Worm (Caenorhabditis elegans): ENCODE measurements around the gene T21D12.7.

- no peak for TF ChIP-seq ztf-1 (GFP tag; conservative IDR thresholded peaks at IDR 0.05)
- TF ChIP-seq snpc-4 (tag; optimal IDR thresholded peaks at IDR 0.05) = no peak
- TF ChIP-seq mab-5 (tag; optimal IDR thresholded peaks at IDR 0.05) = no peak
- no peak for TF ChIP-seq elt-3 (tag; optimal IDR thresholded peaks at IDR 0.05)
- TF ChIP-seq nhr-23 (tag; optimal IDR thresholded peaks at IDR 0.05) = no peak
- no peak for TF ChIP-seq R02D3.7 (tag; optimal IDR thresholded peaks at IDR 0.05)
- TF ChIP-seq zag-1 (tag; optimal IDR thresholded peaks at IDR 0.05) = no peak
- no peak for TF ChIP-seq unc-62 (GFP tag; optimal IDR thresholded peaks at IDR 0.05)
- TF ChIP-seq F13H6.1 (tag; optimal IDR thresholded peaks at IDR 0.05) = peak; percentile 6
- TF ChIP-seq crh-2 (tag; optimal IDR thresholded peaks at IDR 0.05) = peak; percentile 90
- no peak for TF ChIP-seq ceh-82 (tag; optimal IDR thresholded peaks at IDR 0.05)
- TF ChIP-seq fos-1 (tag; optimal IDR thresholded peaks at IDR 0.05) = peak; percentile 80
- no peak for TF ChIP-seq alr-1 (tag; optimal IDR thresholded peaks at IDR 0.05)
Observed at ce11 chrIV:291851-292367, 653 bp upstream of the T21D12.7 start.
